Fruit fly (Drosophila melanogaster): ENCODE measurements around the gene CG33111.

DNA sequence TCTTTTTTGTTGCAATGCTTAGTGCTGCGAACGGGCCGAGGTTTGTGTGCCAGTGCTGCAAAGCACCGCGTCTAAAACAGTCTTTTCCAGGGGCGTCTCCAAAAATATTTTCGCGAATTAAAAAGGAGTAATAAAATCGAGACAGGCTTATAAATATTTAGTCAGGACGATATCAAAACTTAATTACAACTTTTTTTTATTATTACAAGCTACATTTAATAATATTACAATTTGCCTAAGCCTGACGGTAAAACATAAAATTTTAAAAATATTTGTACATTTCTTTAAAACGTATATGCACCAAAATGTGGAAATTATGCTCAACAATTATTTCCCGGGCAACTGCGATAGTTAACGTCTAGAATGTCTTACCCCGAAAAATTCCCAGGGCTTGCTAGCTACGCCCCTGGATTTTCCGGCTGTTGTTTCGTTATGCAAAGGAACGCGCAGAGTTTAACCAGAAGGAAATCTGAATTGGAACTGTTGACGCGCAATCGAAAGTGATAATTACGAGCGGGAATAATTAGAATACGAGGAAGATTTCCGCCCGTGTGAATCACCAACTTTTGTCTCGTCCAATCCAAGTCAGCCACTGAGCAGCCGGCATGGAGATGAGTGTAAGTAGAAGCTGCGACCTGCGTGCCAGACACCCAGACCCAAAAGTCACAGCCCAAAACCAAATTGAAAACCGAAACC lies 61.0 kb downstream of the CG33111 start, which contains the start of the genes PTPMT1 and Hrd3:
- peak; percentile 98 for TF ChIP-seq rgr (GFP tag; optimal IDR thresholded peaks at IDR 0.05)
- TF ChIP-seq woc (GFP tag; optimal IDR thresholded peaks at IDR 0.05), result peak; percentile 94
- TF ChIP-seq dmrt93B (GFP tag; optimal IDR thresholded peaks at IDR 0.05), result peak; percentile 99
- TF ChIP-seq h (GFP tag; optimal IDR thresholded peaks at IDR 0.05), result peak; percentile 99
- peak; percentile 99 for TF ChIP-seq sv (GFP tag; optimal IDR thresholded peaks at IDR 0.05)
- TF ChIP-seq CG9705 (GFP tag; optimal IDR thresholded peaks at IDR 0.05), result peak; percentile 96
- no peak for TF ChIP-seq Dfd (GFP tag; optimal IDR thresholded peaks at IDR 0.05)
- TF ChIP-seq CG32264 (GFP tag; optimal IDR thresholded peaks at IDR 0.05), result peak; percentile 90
- peak; percentile 85 for TF ChIP-seq Hr83 (GFP tag; optimal IDR thresholded peaks at IDR 0.05; ENCODE audit: poor library complexity, severe bottlenecking)
- no peak for TF ChIP-seq Vsx2 (GFP tag; optimal IDR thresholded peaks at IDR 0.05; ENCODE audit: partially characterized antibody)
- TF ChIP-seq Myc (optimal IDR thresholded peaks at IDR 0.05), result no peak
- no peak for TF ChIP-seq pan (optimal IDR thresholded peaks at IDR 0.05)
- TF ChIP-seq jim (GFP tag; optimal IDR thresholded peaks at IDR 0.05), result peak; percentile 68
- TF ChIP-seq ey (GFP tag; optimal IDR thresholded peaks at IDR 0.05), result peak; percentile 97

All from whole organism, wandering third instar larva.